Fruit fly (Drosophila melanogaster): Measurements from ENCODE around the gene exd.

Gene exd

dm6 chrX:15991618-15992526 is at the start of gene exd, which contains the start of the genes CG46312 and eIF5 (continued):
- no peak for TF ChIP-seq CG1529 (GFP tag; optimal IDR thresholded peaks at IDR 0.05)
- TF ChIP-seq CG18619 (GFP tag; optimal IDR thresholded peaks at IDR 0.05) = no peak
- TF ChIP-seq Xbp1 (GFP tag; optimal IDR thresholded peaks at IDR 0.05) = no peak
- TF ChIP-seq CG4360 (GFP tag; IDR thresholded peaks at IDR 0.05) = no peak
- TF ChIP-seq sna (GFP tag; IDR thresholded peaks at IDR 0.05; ENCODE audit: partially characterized antibody) = 0 out of 2 replicates have a peak, but pooled peaks have one; percentile 23
- TF ChIP-seq CG14667 (GFP tag; IDR thresholded peaks at IDR 0.05) = no peak
- no peak for TF ChIP-seq esg (GFP tag; conservative IDR thresholded peaks at IDR 0.05)
- TF ChIP-seq Trl (optimal IDR thresholded peaks at IDR 0.05) = no peak
- TF ChIP-seq Trl (GFP tag; optimal IDR thresholded peaks at IDR 0.05) = no peak
- no peak for TF ChIP-seq B-H2 (GFP tag; optimal IDR thresholded peaks at IDR 0.05)
- TF ChIP-seq CG9215 (GFP tag; IDR thresholded peaks at IDR 0.05) = no peak
- TF ChIP-seq D19A (tag; optimal IDR thresholded peaks at IDR 0.05) = peak; percentile 8
- TF ChIP-seq ase (GFP tag; IDR thresholded peaks at IDR 0.05) = no peak
- no peak for TF ChIP-seq Mes4 (GFP tag; optimal IDR thresholded peaks at IDR 0.05)
- TF ChIP-seq CG9727 (GFP tag; optimal IDR thresholded peaks at IDR 0.05) = peak; percentile 20
- peak in 1 of 2 experiments; percentile 21 for TF ChIP-seq Dfd (GFP tag; optimal IDR thresholded peaks at IDR 0.05)
- no peak for TF ChIP-seq Poxn (GFP tag; IDR thresholded peaks at IDR 0.05)
- no peak for TF ChIP-seq Dbx (GFP tag; IDR thresholded peaks at IDR 0.05)
- TF ChIP-seq CG6689 (GFP tag; IDR thresholded peaks at IDR 0.05) = no peak
- TF ChIP-seq CG14860 (GFP tag; IDR thresholded peaks at IDR 0.05; ENCODE audit: partially characterized antibody) = peak; percentile 77
- TF ChIP-seq CG11560 (tag; IDR thresholded peaks at IDR 0.05) = no peak
- peak; percentile 28; the same call in 1 of the 2 replicates for TF ChIP-seq CG1024 (GFP tag; IDR thresholded peaks at IDR 0.05)
- TF ChIP-seq chinmo (GFP tag; IDR thresholded peaks at IDR 0.05; ENCODE audit: partially characterized antibody) = peak; percentile 79; the same call in 2 of the 4 replicates
- no peak for TF ChIP-seq CG8290 (GFP tag; optimal IDR thresholded peaks at IDR 0.05)
- TF ChIP-seq CG8290 (tag; optimal IDR thresholded peaks at IDR 0.05) = no peak
- TF ChIP-seq seq (GFP tag; IDR thresholded peaks at IDR 0.05) = no peak
- TF ChIP-seq pros (GFP tag; optimal IDR thresholded peaks at IDR 0.05) = no peak
- TF ChIP-seq Hr3 (GFP tag; optimal IDR thresholded peaks at IDR 0.05) = no peak
- TF ChIP-seq NC2β (GFP tag; optimal IDR thresholded peaks at IDR 0.05) = no peak
- TF ChIP-seq phol (tag; optimal IDR thresholded peaks at IDR 0.05) = peak; percentile 23
- TF ChIP-seq Atf-2 (GFP tag; optimal IDR thresholded peaks at IDR 0.05) = no peak
- peak; percentile 13 for TF ChIP-seq stwl (tag; optimal IDR thresholded peaks at IDR 0.05)
- TF ChIP-seq pfk (GFP tag; optimal IDR thresholded peaks at IDR 0.05) = no peak
- peak; percentile 88 for TF ChIP-seq CG6791 (GFP tag; IDR thresholded peaks at IDR 0.05; ENCODE audit: partially characterized antibody)
- no peak for TF ChIP-seq CG3281 (GFP tag; optimal IDR thresholded peaks at IDR 0.05)
- TF ChIP-seq CG11456 (GFP tag; IDR thresholded peaks at IDR 0.05) = no peak
- no peak for TF ChIP-seq CG8089 (GFP tag; optimal IDR thresholded peaks at IDR 0.05)
- no peak for TF ChIP-seq kay (GFP tag; optimal IDR thresholded peaks at IDR 0.05)
- no peak for TF ChIP-seq CG11696 (GFP tag; IDR thresholded peaks at IDR 0.05)
- TF ChIP-seq CG1647 (GFP tag; optimal IDR thresholded peaks at IDR 0.05) = no peak
- no peak for TF ChIP-seq CG15601 (tag; optimal IDR thresholded peaks at IDR 0.05)
- no peak for TF ChIP-seq CG10979 (tag; optimal IDR thresholded peaks at IDR 0.05)
- peak; percentile 13 for TF ChIP-seq CG18262 (tag; optimal IDR thresholded peaks at IDR 0.05)
- TF ChIP-seq Sry-β (GFP tag; optimal IDR thresholded peaks at IDR 0.05) = no peak
- no peak for TF ChIP-seq CG16815 (GFP tag; optimal IDR thresholded peaks at IDR 0.05)
- no peak for TF ChIP-seq Camta (GFP tag; optimal IDR thresholded peaks at IDR 0.05)
- TF ChIP-seq yki (optimal IDR thresholded peaks at IDR 0.05) = no peak
- TF ChIP-seq dmrt11E (tag; optimal IDR thresholded peaks at IDR 0.05) = peak; percentile 21
- TF ChIP-seq CG10147 (GFP tag; optimal IDR thresholded peaks at IDR 0.05) = no peak
- no peak for TF ChIP-seq HLH54F (GFP tag; optimal IDR thresholded peaks at IDR 0.05)
- no peak for TF ChIP-seq CG17612 (GFP tag; IDR thresholded peaks at IDR 0.05)

All from whole organism, embryonic.